Fruit fly (Drosophila melanogaster): ENCODE measurements around the gene edin.

- TF ChIP-seq esn (GFP tag; optimal IDR thresholded peaks at IDR 0.05) (peak; percentile 71), CG11762 (GFP tag; optimal IDR thresholded peaks at IDR 0.05; ENCODE audit: insufficient read depth) (no peak), Met (GFP tag; optimal IDR thresholded peaks at IDR 0.05) (peak; percentile 65), Hr4 (GFP tag; optimal IDR thresholded peaks at IDR 0.05) (peak; percentile 46), OdsH (GFP tag; optimal IDR thresholded peaks at IDR 0.05) (peak; percentile 48), cyc (GFP tag; optimal IDR thresholded peaks at IDR 0.05) (peak; percentile 43), CG6808 (GFP tag; optimal IDR thresholded peaks at IDR 0.05) (peak; percentile 11), dac (GFP tag; optimal IDR thresholded peaks at IDR 0.05) (no peak), Ets96B (tag; optimal IDR thresholded peaks at IDR 0.05) (peak; percentile 44), achi (GFP tag; optimal IDR thresholded peaks at IDR 0.05) (peak; percentile 45)
Observed at dm6 chr3L:17506005-17506760, 11.5 kb downstream of the edin start.
